Worm (Caenorhabditis elegans) whole organism, mixed stage, embryonic: ENCODE data around the gene C04C3.7.

Experiments
- nhr-12 ChIP-seq: fragments of 150-350 bp; optimal IDR thresholded peaks from 2 replicates; lab custom pipeline; 2014; ENCODE audit warnings: missing biosample characterization, missing genetic modification characterization
- sem-2 ChIP-seq: fragments of 200-800 bp; sonication (Bioruptor generic); optimal IDR thresholded peaks from 2 replicates; lab custom pipeline; 2018; ENCODE audit warnings: mild to moderate bottlenecking, missing genetic modification characterization, missing compliant biosample characterization
- snpc-4 ChIP-seq: fragments of 150-350 bp; optimal IDR thresholded peaks from 2 replicates; lab custom pipeline; 2014; ENCODE audit warnings: missing biosample characterization, missing genetic modification characterization
- sptf-1 ChIP-seq: sonication (generic microtip); optimal IDR thresholded peaks from 2 replicates; lab custom pipeline; 2017; ENCODE audit warnings: mild to moderate bottlenecking, missing genetic modification characterization, moderate library complexity, missing compliant biosample characterization
- unc-39 ChIP-seq: fragments of 150-350 bp; optimal IDR thresholded peaks from 2 replicates; lab custom pipeline; 2014; ENCODE audit warnings: missing biosample characterization, missing genetic modification characterization

ce11 chrIV:3398078-3398477 lies 35.2 kb downstream of the C04C3.7 start:
- no peak for TF ChIP-seq unc-39
- no peak for TF ChIP-seq sem-2
- TF ChIP-seq snpc-4 (tag; lab: Kevin White, UChicago), result no peak
- TF ChIP-seq nhr-12 (tag; lab: Kevin White, UChicago), result no peak
- no peak for TF ChIP-seq sptf-1 (tag; lab: Kevin White, UChicago)
